Worm (Caenorhabditis elegans) whole organism, L1 larva: ENCODE data around the gene rab-6.1.
A peak's percentile ranks its signal among the peaks of the same experiment; 100 is the strongest.

ENCODE experiments used
- C34B4.2 ChIP-seq: sonication (generic microtip); optimal IDR thresholded peaks from 2 replicates; lab custom pipeline; 2017; ENCODE audit warnings: mild to moderate bottlenecking, missing genetic modification characterization, missing compliant biosample characterization
- Y116A8C.19 ChIP-seq: sonication (generic microtip); optimal IDR thresholded peaks from 2 replicates; lab custom pipeline; 2016; ENCODE audit warnings: missing compliant biosample characterization, missing genetic modification characterization, borderline replicate concordance
- aha-1 ChIP-seq: fragments of 150-350 bp; optimal IDR thresholded peaks from 2 replicates; lab custom pipeline; 2014; ENCODE audit warnings: missing biosample characterization, missing genetic modification characterization
- alr-1 ChIP-seq: fragments of 200-800 bp; sonication (Bioruptor generic); optimal IDR thresholded peaks from 2 replicates; lab custom pipeline; 2018; ENCODE audit warnings: borderline replicate concordance, mild to moderate bottlenecking, missing genetic modification characterization, missing compliant biosample characterization
- aly-2 ChIP-seq: fragments of 150-350 bp; optimal IDR thresholded peaks from 2 replicates; lab custom pipeline; 2014; ENCODE audit warnings: missing biosample characterization, missing genetic modification characterization
- ceh-8 ChIP-seq: fragments of 200-800 bp; sonication (Bioruptor generic); optimal IDR thresholded peaks from 2 replicates; lab custom pipeline; 2018; ENCODE audit warnings: mild to moderate bottlenecking, missing genetic modification characterization, moderate library complexity, missing compliant biosample characterization
- ceh-82 ChIP-seq, 3 experiments: fragments of 150-350 bp in 1 of 3; sonication (generic microtip) in 2 of 3; optimal IDR thresholded peaks; 2 replicates each; lab custom pipeline; 2014 to 2017; ENCODE audit warnings: missing biosample characterization in 3 of 3, missing genetic modification characterization in 3 of 3
- ceh-90 ChIP-seq: sonication (generic microtip); optimal IDR thresholded peaks from 2 replicates; lab custom pipeline; 2016; ENCODE audit warnings: missing genetic modification characterization, missing compliant biosample characterization
- dsc-1 ChIP-seq: sonication (generic microtip); optimal IDR thresholded peaks from 2 replicates; lab custom pipeline; 2016; ENCODE audit warnings: mild to moderate bottlenecking, missing genetic modification characterization, missing compliant biosample characterization
- efl-1 ChIP-seq, 4 experiments: fragments of 150-350 bp; optimal IDR thresholded peaks in 3 of 4; peaks in 1 of 4; 1 replicate in 1 of 4; 2 replicates in 3 of 4; lab custom pipeline; 2014; ENCODE audit warnings: missing biosample characterization in 2 of 4, missing genetic modification characterization in 2 of 4, missing genetic modification reagents in 2 of 4
- egl-13 ChIP-seq: sonication (generic microtip); optimal IDR thresholded peaks from 2 replicates; lab custom pipeline; 2016; ENCODE audit warnings: missing genotype, missing genetic modification reagents, missing genetic modification characterization, missing compliant biosample characterization
- elt-2 ChIP-seq: sonication (generic microtip); optimal IDR thresholded peaks from 2 replicates; lab custom pipeline; 2016; ENCODE audit warnings: missing genetic modification characterization, mild to moderate bottlenecking, inconsistent platforms, missing compliant biosample characterization, missing genetic modification reagents
- elt-3 ChIP-seq, 6 experiments: fragments of 150-350 bp in 1 of 6; sonication (generic microtip); optimal IDR thresholded peaks; 2 replicates each; lab custom pipeline; 2017 to 2018; ENCODE audit warnings: missing biosample characterization in 6 of 6, missing genetic modification characterization in 6 of 6, inconsistent platforms in 1 of 6
- ets-5 ChIP-seq: fragments of 200-800 bp; sonication (Bioruptor generic); IDR thresholded peaks from 2 replicates; pipeline ENCODE4 v1.3.6; 2022; ENCODE audit warnings: missing genetic modification characterization, missing compliant biosample characterization
- fkh-4 ChIP-seq: sonication (generic microtip); optimal IDR thresholded peaks from 2 replicates; lab custom pipeline; 2016; ENCODE audit warnings: missing compliant biosample characterization, missing genetic modification characterization, borderline replicate concordance
- fkh-8 ChIP-seq: sonication (generic microtip); optimal IDR thresholded peaks from 2 replicates; lab custom pipeline; 2016; ENCODE audit warnings: mild to moderate bottlenecking, missing genetic modification characterization, missing compliant biosample characterization
- fos-1 ChIP-seq: fragments of 150-350 bp; optimal IDR thresholded peaks from 2 replicates; lab custom pipeline; 2014; ENCODE audit warnings: missing biosample characterization, missing genetic modification characterization
- grh-1 ChIP-seq: fragments of 200-800 bp; sonication (Bioruptor generic); IDR thresholded peaks from 2 replicates; pipeline ENCODE4 v1.3.6; 2022; ENCODE audit warnings: missing genetic modification reagents, missing genetic modification characterization, missing compliant biosample characterization
- hlh-17 ChIP-seq: fragments of 200-800 bp; sonication (Bioruptor generic); optimal IDR thresholded peaks from 2 replicates; lab custom pipeline; 2018; ENCODE audit warnings: missing genetic modification characterization, mild to moderate bottlenecking, missing compliant biosample characterization, moderate library complexity, borderline replicate concordance
- hlh-4 ChIP-seq: sonication (generic microtip); optimal IDR thresholded peaks from 2 replicates; lab custom pipeline; 2016; ENCODE audit warnings: mild to moderate bottlenecking, missing genetic modification characterization, missing compliant biosample characterization
- hpl-2 ChIP-seq: fragments of 150-350 bp; optimal IDR thresholded peaks from 2 replicates; lab custom pipeline; 2014; ENCODE audit warnings: missing biosample characterization, missing genetic modification reagents, missing genetic modification characterization
- irx-1 ChIP-seq: sonication (generic microtip); optimal IDR thresholded peaks from 2 replicates; lab custom pipeline; 2016; ENCODE audit warnings: missing genetic modification characterization, missing compliant biosample characterization
- isw-1 ChIP-seq: fragments of 200-800 bp; sonication (Bioruptor generic); IDR thresholded peaks from 2 replicates; pipeline ENCODE4 v1.3.6; 2022; ENCODE audit warnings: missing genetic modification characterization, missing compliant biosample characterization
- lin-13 ChIP-seq: fragments of 150-350 bp; optimal IDR thresholded peaks from 2 replicates; lab custom pipeline; 2014; ENCODE audit warnings: missing biosample characterization, missing genetic modification reagents, missing genetic modification characterization
- lin-35 ChIP-seq, 2 experiments: fragments of 150-350 bp; optimal IDR thresholded peaks; 2 replicates each; lab custom pipeline; 2014; ENCODE audit warnings: missing biosample characterization in 2 of 2, missing genetic modification characterization in 2 of 2, missing genetic modification reagents in 2 of 2
- lir-3 ChIP-seq: sonication (generic microtip); optimal IDR thresholded peaks from 2 replicates; lab custom pipeline; 2016; ENCODE audit warnings: mild to moderate bottlenecking, missing genetic modification characterization, moderate library complexity, missing compliant biosample characterization; ENCODE audit not compliant: poor library complexity
- lsy-2 ChIP-seq, 2 experiments: fragments of 150-350 bp; optimal IDR thresholded peaks; 2 replicates each; lab custom pipeline; 2014; ENCODE audit warnings: missing biosample characterization in 2 of 2, missing genetic modification characterization in 2 of 2
- mab-9 ChIP-seq: fragments of 200-800 bp; sonication (Bioruptor generic); IDR thresholded peaks from 2 replicates; pipeline ENCODE4 v1.3.6; 2022; ENCODE audit warnings: missing genetic modification reagents, missing genetic modification characterization, missing compliant biosample characterization
- mef-2 ChIP-seq: fragments of 150-350 bp; optimal IDR thresholded peaks from 2 replicates; lab custom pipeline; 2014; ENCODE audit warnings: missing biosample characterization, missing genetic modification characterization
- nhr-12 ChIP-seq: sonication (generic microtip); optimal IDR thresholded peaks from 2 replicates; lab custom pipeline; 2017; ENCODE audit warnings: missing biosample characterization, missing genetic modification characterization
- nhr-20 ChIP-seq: sonication (generic microtip); optimal IDR thresholded peaks from 2 replicates; lab custom pipeline; 2016; ENCODE audit warnings: mild to moderate bottlenecking, missing genetic modification characterization, missing compliant biosample characterization
- nhr-237 ChIP-seq: fragments of 150-350 bp; optimal IDR thresholded peaks from 2 replicates; lab custom pipeline; 2014; ENCODE audit warnings: missing biosample characterization, missing genetic modification characterization
- nhr-28 ChIP-seq: fragments of 150-350 bp; optimal IDR thresholded peaks from 2 replicates; lab custom pipeline; 2014; ENCODE audit warnings: missing biosample characterization, missing genetic modification characterization
- nhr-47 ChIP-seq: sonication (generic microtip); optimal IDR thresholded peaks from 2 replicates; lab custom pipeline; 2016; ENCODE audit warnings: mild to moderate bottlenecking, missing genetic modification characterization, moderate library complexity, missing compliant biosample characterization
- nhr-76 ChIP-seq: sonication (generic microtip); optimal IDR thresholded peaks from 2 replicates; lab custom pipeline; 2017; ENCODE audit warnings: missing biosample characterization, missing genetic modification characterization
- nhr-77 ChIP-seq: fragments of 150-350 bp; optimal IDR thresholded peaks from 2 replicates; lab custom pipeline; 2014; ENCODE audit warnings: missing biosample characterization, missing genetic modification characterization
- nhr-85 ChIP-seq: sonication (generic microtip); peaks from one replicate; lab custom pipeline; 2016; ENCODE audit warnings: missing genetic modification characterization, inconsistent platforms, missing compliant biosample characterization
- pax-3 ChIP-seq: fragments of 200-800 bp; sonication (Bioruptor generic); optimal IDR thresholded peaks from 2 replicates; lab custom pipeline; 2018; ENCODE audit warnings: mild to moderate bottlenecking, missing genetic modification characterization, moderate library complexity, missing compliant biosample characterization
- skn-1 ChIP-seq: fragments of 150-350 bp; optimal IDR thresholded peaks from 2 replicates; lab custom pipeline; 2014; ENCODE audit warnings: missing biosample characterization, missing genetic modification characterization
- snu-23 ChIP-seq: sonication (generic microtip); optimal IDR thresholded peaks from 2 replicates; lab custom pipeline; 2016; ENCODE audit warnings: missing genetic modification characterization, missing compliant biosample characterization
- sptf-1 ChIP-seq: fragments of 150-350 bp; optimal IDR thresholded peaks from 2 replicates; lab custom pipeline; 2014; ENCODE audit warnings: missing biosample characterization, missing genetic modification characterization
- sup-37 ChIP-seq: fragments of 200-800 bp; sonication (Bioruptor generic); optimal IDR thresholded peaks from 2 replicates; lab custom pipeline; 2018; ENCODE audit warnings: mild to moderate bottlenecking, missing genetic modification characterization, missing compliant biosample characterization
- tlp-1 ChIP-seq: fragments of 150-350 bp; optimal IDR thresholded peaks from 2 replicates; lab custom pipeline; 2014; ENCODE audit warnings: missing biosample characterization, missing genetic modification characterization
- unc-30 ChIP-seq: sonication (generic microtip); optimal IDR thresholded peaks from 2 replicates; lab custom pipeline; 2017; ENCODE audit warnings: missing biosample characterization, missing genetic modification characterization
- unc-62 ChIP-seq: fragments of 150-350 bp; optimal IDR thresholded peaks from 2 replicates; lab custom pipeline; 2014; ENCODE audit warnings: missing biosample characterization, missing genetic modification reagents, missing genetic modification characterization
- unc-86 ChIP-seq: sonication (generic microtip); optimal IDR thresholded peaks from 2 replicates; lab custom pipeline; 2016; ENCODE audit warnings: missing genetic modification characterization, missing compliant biosample characterization
- unc-98 ChIP-seq: fragments of 200-800 bp; sonication (Bioruptor generic); IDR thresholded peaks from 2 replicates; pipeline ENCODE4 v1.3.6; 2022; ENCODE audit warnings: missing genetic modification characterization, missing compliant biosample characterization
- vab-15 ChIP-seq: sonication (generic microtip); optimal IDR thresholded peaks from 2 replicates; lab custom pipeline; 2017; ENCODE audit warnings: missing genotype, mild to moderate bottlenecking, missing genetic modification characterization, missing compliant biosample characterization
- xbp-1 ChIP-seq: sonication (generic microtip); optimal IDR thresholded peaks from 2 replicates; lab custom pipeline; 2016; ENCODE audit warnings: missing genetic modification characterization, missing compliant biosample characterization
- zag-1 ChIP-seq: fragments of 150-350 bp; optimal IDR thresholded peaks from 2 replicates; lab custom pipeline; 2014; ENCODE audit warnings: missing biosample characterization, missing genetic modification characterization
- zip-4 ChIP-seq: fragments of 200-800 bp; sonication (Bioruptor generic); optimal IDR thresholded peaks from 2 replicates; lab custom pipeline; 2018; ENCODE audit warnings: mild to moderate bottlenecking, missing genetic modification characterization, moderate library complexity, missing compliant biosample characterization
- ztf-11 ChIP-seq, 2 experiments: sonication (generic microtip); optimal IDR thresholded peaks; 2 replicates each; lab custom pipeline; 2016 to 2017; ENCODE audit warnings: missing genetic modification characterization in 2 of 2, missing biosample characterization in 1 of 2, missing compliant biosample characterization in 1 of 2

Gene rab-6.1

DNA sequence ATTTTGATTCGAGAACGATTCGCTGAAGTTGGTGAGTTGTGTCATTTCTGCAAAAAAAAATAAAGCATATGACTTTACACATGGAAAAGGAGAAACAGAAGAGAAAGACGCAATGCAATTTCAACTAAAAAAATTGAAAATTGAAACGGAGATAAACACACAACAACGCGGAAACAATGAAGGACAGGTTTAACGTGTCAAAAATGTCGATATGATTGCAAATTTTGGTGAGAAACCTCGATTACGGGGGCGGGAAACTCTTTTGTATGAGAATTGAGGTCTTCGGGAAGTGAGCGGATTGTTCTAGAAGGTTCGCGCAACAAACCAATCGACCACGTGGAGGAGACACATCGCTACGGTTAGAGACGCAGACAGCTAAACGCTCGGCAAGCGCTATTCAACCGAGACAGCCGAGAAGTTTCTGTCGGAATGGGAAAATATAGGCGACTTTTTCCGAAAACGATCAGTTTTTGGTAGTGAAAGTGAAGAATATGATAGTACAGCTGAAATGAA is 48.0 kb upstream of the rab-6.1 start, which contains the start of gene R107.5:
R107.5 (minus strand) TSS at position 51 of the 513 bp plus-strand sequence.
- TF ChIP-seq ceh-90 (tag; lab: Kevin White, UChicago), result no peak
- TF ChIP-seq tlp-1 (tag; lab: Kevin White, UChicago), result peak; percentile 22
- peak; percentile 98 for TF ChIP-seq nhr-85 (tag; lab: Kevin White, UChicago)
- TF ChIP-seq elt-3 (tag; optimal IDR thresholded peaks at IDR 0.05; lab: Kevin White, UChicago), result peak in 4 of 6 experiments; percentile 50 to 96 (median 81)
- TF ChIP-seq unc-30 (tag; lab: Kevin White, UChicago), result no peak
- peak; percentile 76 for TF ChIP-seq zip-4 (GFP tag; lab: Kevin White, UChicago)
- no peak for TF ChIP-seq unc-62 (GFP tag; lab: Kevin White, UChicago)
- no peak for TF ChIP-seq nhr-12
- TF ChIP-seq fkh-8 (tag; lab: Kevin White, UChicago), result peak; percentile 99
- TF ChIP-seq ceh-82 (tag; optimal IDR thresholded peaks at IDR 0.05; lab: Kevin White, UChicago), result peak; percentile 66 to 88 (median 88)
- peak; percentile 82 to 88 for TF ChIP-seq lin-35 (GFP tag; optimal IDR thresholded peaks at IDR 0.05; lab: Kevin White, UChicago)
- peak; percentile 54; the same call in 1 of the 2 replicates for TF ChIP-seq unc-98 (GFP tag; lab: Robert Waterston, UW)
- no peak for TF ChIP-seq mef-2
- peak; percentile 89 for TF ChIP-seq lin-13
- peak; percentile 75 to 80 for TF ChIP-seq efl-1 (optimal IDR thresholded peaks at IDR 0.05; lab: Kevin White, UChicago)
- TF ChIP-seq efl-1 (GFP tag; optimal IDR thresholded peaks at IDR 0.05 in 1 of 2; lab: Kevin White, UChicago), result peak; percentile 73 to 95
- TF ChIP-seq nhr-47 (tag; lab: Kevin White, UChicago), result peak; percentile 95
- TF ChIP-seq dsc-1 (tag; lab: Kevin White, UChicago), result peak; percentile 92
- peak; percentile 75 for TF ChIP-seq isw-1 (GFP tag; lab: Robert Waterston, UW)
- peak; percentile 81 to 90 for TF ChIP-seq lsy-2 (tag; optimal IDR thresholded peaks at IDR 0.05; lab: Kevin White, UChicago)
- TF ChIP-seq aly-2 (tag; lab: Kevin White, UChicago), result peak; percentile 54
- TF ChIP-seq zag-1 (tag; lab: Kevin White, UChicago), result no peak
- no peak for TF ChIP-seq hlh-17 (GFP tag; lab: Kevin White, UChicago)
- peak; percentile 99 for TF ChIP-seq snu-23 (GFP tag; lab: Kevin White, UChicago)
- TF ChIP-seq ceh-8 (GFP tag; lab: Kevin White, UChicago), result peak; percentile 75
- peak; percentile 68 for TF ChIP-seq nhr-77 (tag; lab: Kevin White, UChicago)
- TF ChIP-seq nhr-237 (tag; lab: Kevin White, UChicago), result peak; percentile 93
- TF ChIP-seq aha-1 (tag; lab: Kevin White, UChicago), result peak; percentile 58
- no peak for TF ChIP-seq nhr-28 (tag; lab: Kevin White, UChicago)
- peak in 1 of 2 experiments; percentile 65 for TF ChIP-seq ztf-11 (tag; optimal IDR thresholded peaks at IDR 0.05; lab: Kevin White, UChicago)
- TF ChIP-seq sup-37 (GFP tag; lab: Kevin White, UChicago), result peak; percentile 65
- peak; percentile 91 for TF ChIP-seq grh-1 (GFP tag; lab: Robert Waterston, UW)
- peak; percentile 95 for TF ChIP-seq skn-1
- peak; percentile 98 for TF ChIP-seq nhr-20 (tag; lab: Kevin White, UChicago)
- peak; percentile 91 for TF ChIP-seq pax-3 (tag; lab: Kevin White, UChicago)
- no peak for TF ChIP-seq fkh-4 (tag; lab: Kevin White, UChicago)
- TF ChIP-seq unc-86 (tag; lab: Kevin White, UChicago), result peak; percentile 83
- peak; percentile 49 for TF ChIP-seq lir-3 (tag; lab: Kevin White, UChicago)
- TF ChIP-seq mab-9, result peak; percentile 97
- TF ChIP-seq hpl-2 (GFP tag; lab: Kevin White, UChicago), result no peak
- peak; percentile 26 for TF ChIP-seq fos-1 (tag; lab: Kevin White, UChicago)
- no peak for TF ChIP-seq vab-15 (tag; lab: Kevin White, UChicago)
- no peak for TF ChIP-seq ets-5 (GFP tag; lab: Robert Waterston, UW)
- no peak for TF ChIP-seq sptf-1 (tag; lab: Kevin White, UChicago)
- peak; percentile 40 for TF ChIP-seq C34B4.2 (tag; lab: Kevin White, UChicago)
- TF ChIP-seq elt-2 (tag; lab: Kevin White, UChicago), result peak; percentile 75
- TF ChIP-seq hlh-4 (tag; lab: Kevin White, UChicago), result no peak
- peak; percentile 73 for TF ChIP-seq egl-13
- no peak for TF ChIP-seq alr-1 (tag; lab: Kevin White, UChicago)
- TF ChIP-seq irx-1 (tag; lab: Kevin White, UChicago), result peak; percentile 83
- peak; percentile 86 for TF ChIP-seq xbp-1
- no peak for TF ChIP-seq nhr-76 (tag; lab: Kevin White, UChicago)
- no peak for TF ChIP-seq Y116A8C.19
